Comparison of ENCODE assay signal across 6 fruit fly cellular contexts in genomic region chrX:4322234-4323210, dm6.
TF ChIP-seq lines count a peak whose summit lies in the region.

norpA (plus strand) TSS chrX:4322626.

- TF ChIP-seq CTCF in S2 (optimal IDR thresholded peaks at IDR 0.05; lab: Kevin White, UChicago) = peak; percentile 47 to 52
- TF ChIP-seq CTCF in whole organism, embryonic (GFP tag; optimal IDR thresholded peaks at IDR 0.05; lab: Kevin White, UChicago) = peak; percentile 65

TF ChIP-seq in whole organism, adult, 20 proteins besides CTCF, POLR2A, EP300 and RAD21 (continues in another document):
- TF ChIP-seq bab1 (GFP tag; optimal IDR thresholded peaks at IDR 0.05; lab: Kevin White, UChicago) = peak; percentile 43
- no peak for TF ChIP-seq Hr96 (GFP tag; optimal IDR thresholded peaks at IDR 0.05; lab: Kevin White, UChicago)
- TF ChIP-seq tj (GFP tag; optimal IDR thresholded peaks at IDR 0.05; lab: Kevin White, UChicago) = no peak
- no peak for TF ChIP-seq Clk (GFP tag; optimal IDR thresholded peaks at IDR 0.05; lab: Kevin White, UChicago)
- TF ChIP-seq Crg-1 (GFP tag; optimal IDR thresholded peaks at IDR 0.05; lab: Kevin White, UChicago) = no peak
- no peak for TF ChIP-seq CG12768 (GFP tag; optimal IDR thresholded peaks at IDR 0.05; lab: Kevin White, UChicago)
- TF ChIP-seq toe (GFP tag; optimal IDR thresholded peaks at IDR 0.05; lab: Kevin White, UChicago) = no peak
- peak; percentile 36 for TF ChIP-seq CG7101 (tag; optimal IDR thresholded peaks at IDR 0.05; lab: Kevin White, UChicago)
- peak; percentile 40 for TF ChIP-seq CG11617 (GFP tag; optimal IDR thresholded peaks at IDR 0.05; lab: Kevin White, UChicago)
- no peak for TF ChIP-seq CG5204 (GFP tag; optimal IDR thresholded peaks at IDR 0.05; lab: Kevin White, UChicago)
- no peak for TF ChIP-seq ovo (GFP tag; optimal IDR thresholded peaks at IDR 0.05; lab: Kevin White, UChicago)
- no peak for TF ChIP-seq CG7045 (GFP tag; optimal IDR thresholded peaks at IDR 0.05; lab: Kevin White, UChicago)
- no peak for TF ChIP-seq CG1620 (GFP tag; optimal IDR thresholded peaks at IDR 0.05; lab: Kevin White, UChicago)
- TF ChIP-seq CG33017 (tag; optimal IDR thresholded peaks at IDR 0.05; lab: Kevin White, UChicago) = no peak
- TF ChIP-seq Mnt (GFP tag; optimal IDR thresholded peaks at IDR 0.05; lab: Kevin White, UChicago) = peak; percentile 66
- TF ChIP-seq cnc (optimal IDR thresholded peaks at IDR 0.05; lab: Kevin White, UChicago) = no peak
- no peak for TF ChIP-seq pad (GFP tag; optimal IDR thresholded peaks at IDR 0.05; lab: Kevin White, UChicago)
- TF ChIP-seq cic (GFP tag; optimal IDR thresholded peaks at IDR 0.05; lab: Kevin White, UChicago) = no peak
- no peak for TF ChIP-seq kay (GFP tag; lab: Kevin White, UChicago; ENCODE audit: borderline replicate concordance)

TF ChIP-seq in whole organism, embryonic, 481 proteins besides CTCF, POLR2A, EP300 and RAD21 (continues in another document):
- TF ChIP-seq Hr3 (GFP tag; optimal IDR thresholded peaks at IDR 0.05; lab: Kevin White, UChicago) = no peak
- TF ChIP-seq CG3281 (GFP tag; optimal IDR thresholded peaks at IDR 0.05; lab: Kevin White, UChicago) = no peak
- no peak for TF ChIP-seq CG6765 (GFP tag; optimal IDR thresholded peaks at IDR 0.05; lab: Kevin White, UChicago)
- peak; percentile 23; the same call in 1 of the 2 replicates for TF ChIP-seq MBD-R2 (GFP tag; IDR thresholded peaks at IDR 0.05; lab: Robert Waterston, UW)
- no peak for TF ChIP-seq CG2199 (GFP tag; IDR thresholded peaks at IDR 0.05; lab: Robert Waterston, UW)
- no peak for TF ChIP-seq hkb (optimal IDR thresholded peaks at IDR 0.05; lab: Kevin White, UChicago)
- peak; percentile 55; the same call in 1 of the 2 replicates for TF ChIP-seq hkb (GFP tag; IDR thresholded peaks at IDR 0.05; lab: Robert Waterston, UW)
- TF ChIP-seq lbe (GFP tag; optimal IDR thresholded peaks at IDR 0.05; lab: Kevin White, UChicago) = no peak
- no peak for TF ChIP-seq CG4854 (GFP tag; optimal IDR thresholded peaks at IDR 0.05; lab: Kevin White, UChicago)
- TF ChIP-seq CG10321 (GFP tag; IDR thresholded peaks at IDR 0.05; lab: Robert Waterston, UW) = no peak
- no peak for TF ChIP-seq tin (GFP tag; optimal IDR thresholded peaks at IDR 0.05; lab: Kevin White, UChicago)
- TF ChIP-seq CG2116 (GFP tag; optimal IDR thresholded peaks at IDR 0.05; lab: Kevin White, UChicago) = peak; percentile 45
- TF ChIP-seq Adf1 (GFP tag; IDR thresholded peaks at IDR 0.05; lab: Robert Waterston, UW) = peak; percentile 22; the same call in 1 of the 2 replicates
- no peak for TF ChIP-seq CG11093 (GFP tag; IDR thresholded peaks at IDR 0.05; lab: Robert Waterston, UW)
- peak; percentile 92 for TF ChIP-seq mld (GFP tag; IDR thresholded peaks at IDR 0.05; lab: Robert Waterston, UW; ENCODE audit: partially characterized antibody)
- no peak for TF ChIP-seq CG12299 (tag; optimal IDR thresholded peaks at IDR 0.05; lab: Kevin White, UChicago)
- TF ChIP-seq Hmx (GFP tag; optimal IDR thresholded peaks at IDR 0.05; lab: Kevin White, UChicago) = no peak
- no peak for TF ChIP-seq al (GFP tag; IDR thresholded peaks at IDR 0.05; lab: Robert Waterston, UW)
- no peak for TF ChIP-seq CG1602 (GFP tag; optimal IDR thresholded peaks at IDR 0.05; lab: Kevin White, UChicago)

TF ChIP-seq in whole organism, prepupa, 60 proteins besides CTCF, POLR2A, EP300 and RAD21 (continues in another document):
- TF ChIP-seq Ets21C (GFP tag; optimal IDR thresholded peaks at IDR 0.05; lab: Kevin White, UChicago) (no peak), CG16779 (tag; optimal IDR thresholded peaks at IDR 0.05; lab: Kevin White, UChicago) (no peak), CG9139 (GFP tag; optimal IDR thresholded peaks at IDR 0.05; lab: Kevin White, UChicago) (peak; percentile 52), Ets96B (tag; optimal IDR thresholded peaks at IDR 0.05; lab: Kevin White, UChicago) (peak; percentile 25), cyc (GFP tag; optimal IDR thresholded peaks at IDR 0.05; lab: Kevin White, UChicago) (peak; percentile 22), Sox15 (GFP tag; optimal IDR thresholded peaks at IDR 0.05; lab: Kevin White, UChicago) (no peak), topi (GFP tag; optimal IDR thresholded peaks at IDR 0.05; lab: Kevin White, UChicago) (peak; percentile 66), acj6 (GFP tag; optimal IDR thresholded peaks at IDR 0.05; lab: Kevin White, UChicago) (peak; percentile 30), Blimp-1 (GFP tag; optimal IDR thresholded peaks at IDR 0.05; lab: Kevin White, UChicago) (no peak), CG6854 (GFP tag; optimal IDR thresholded peaks at IDR 0.05; lab: Kevin White, UChicago) (no peak), Met (GFP tag; optimal IDR thresholded peaks at IDR 0.05; lab: Kevin White, UChicago) (peak; percentile 71), Sox14 (GFP tag; optimal IDR thresholded peaks at IDR 0.05; lab: Kevin White, UChicago) (peak; percentile 37), Eip78C (GFP tag; lab: Kevin White, UChicago) (peak; percentile 78), Eip93F (GFP tag; optimal IDR thresholded peaks at IDR 0.05; lab: Kevin White, UChicago) (no peak), Hr39 (GFP tag; optimal IDR thresholded peaks at IDR 0.05; lab: Kevin White, UChicago) (peak; percentile 55), CG11762 (GFP tag; optimal IDR thresholded peaks at IDR 0.05; lab: Kevin White, UChicago; ENCODE audit: insufficient read depth) (no peak), CG6808 (GFP tag; optimal IDR thresholded peaks at IDR 0.05; lab: Kevin White, UChicago) (peak; percentile 32), achi (GFP tag; optimal IDR thresholded peaks at IDR 0.05; lab: Kevin White, UChicago) (peak; percentile 54), spab (GFP tag; optimal IDR thresholded peaks at IDR 0.05; lab: Kevin White, UChicago) (peak; percentile 21), CG6792 (GFP tag; optimal IDR thresholded peaks at IDR 0.05; lab: Kevin White, UChicago) (peak; percentile 55)

TF ChIP-seq in whole organism, pupa, 21 proteins besides CTCF, POLR2A, EP300 and RAD21 (continues in another document):
- TF ChIP-seq CG14655 (GFP tag; optimal IDR thresholded peaks at IDR 0.05; lab: Kevin White, UChicago) (no peak), CG12605 (GFP tag; IDR thresholded peaks at IDR 0.05; lab: Robert Waterston, UW) (peak; percentile 65), gl (tag; optimal IDR thresholded peaks at IDR 0.05; lab: Kevin White, UChicago) (peak; percentile 16), CG10348 (GFP tag; IDR thresholded peaks at IDR 0.05; lab: Robert Waterston, UW) (no peak), CG13204 (GFP tag; optimal IDR thresholded peaks at IDR 0.05; lab: Kevin White, UChicago) (no peak), fd96Ca (GFP tag; IDR thresholded peaks at IDR 0.05; lab: Robert Waterston, UW) (peak; percentile 68; the same call in 2 of the 3 replicates), CG17806 (tag; optimal IDR thresholded peaks at IDR 0.05; lab: Kevin White, UChicago) (peak; percentile 9), rn (GFP tag; IDR thresholded peaks at IDR 0.05; lab: Robert Waterston, UW) (no peak), CG4496 (GFP tag; IDR thresholded peaks at IDR 0.05; lab: Robert Waterston, UW) (peak; percentile 55; the same call in 1 of the 3 replicates), Ets98B (GFP tag; IDR thresholded peaks at IDR 0.05; lab: Robert Waterston, UW) (peak; percentile 61), CG8159 (tag; optimal IDR thresholded peaks at IDR 0.05; lab: Kevin White, UChicago) (peak; percentile 10), CG9948 (tag; optimal IDR thresholded peaks at IDR 0.05; lab: Kevin White, UChicago) (peak; percentile 35), Snoo (tag; optimal IDR thresholded peaks at IDR 0.05; lab: Kevin White, UChicago) (peak; percentile 29), Pif1B (GFP tag; optimal IDR thresholded peaks at IDR 0.05; lab: Kevin White, UChicago) (peak; percentile 53), D1 (tag; optimal IDR thresholded peaks at IDR 0.05; lab: Kevin White, UChicago) (peak; percentile 70), CG32121 (GFP tag; IDR thresholded peaks at IDR 0.05; lab: Robert Waterston, UW) (no peak; the same call in 1 of the 2 replicates), CG34367 (tag; optimal IDR thresholded peaks at IDR 0.05; lab: Kevin White, UChicago) (peak; percentile 41), EcR (GFP tag; optimal IDR thresholded peaks at IDR 0.05; lab: Kevin White, UChicago) (no peak), Pif1A (GFP tag; optimal IDR thresholded peaks at IDR 0.05; lab: Kevin White, UChicago) (peak; percentile 59), CG15710 (tag; optimal IDR thresholded peaks at IDR 0.05; lab: Kevin White, UChicago) (peak; percentile 10)

TF ChIP-seq in whole organism, wandering third instar larva, 38 proteins besides CTCF, POLR2A, EP300 and RAD21 (continues in another document):
- TF ChIP-seq Jra (GFP tag; optimal IDR thresholded peaks at IDR 0.05; lab: Kevin White, UChicago) (peak; percentile 38), brk (GFP tag; optimal IDR thresholded peaks at IDR 0.05; lab: Kevin White, UChicago) (no peak), woc (GFP tag; optimal IDR thresholded peaks at IDR 0.05; lab: Kevin White, UChicago) (peak; percentile 24), N (GFP tag; optimal IDR thresholded peaks at IDR 0.05; lab: Kevin White, UChicago) (no peak), Abd-B (GFP tag; optimal IDR thresholded peaks at IDR 0.05; lab: Kevin White, UChicago) (no peak), sage (GFP tag; optimal IDR thresholded peaks at IDR 0.05; lab: Kevin White, UChicago) (no peak), jim (GFP tag; optimal IDR thresholded peaks at IDR 0.05; lab: Kevin White, UChicago) (no peak), Rel (GFP tag; optimal IDR thresholded peaks at IDR 0.05; lab: Kevin White, UChicago) (no peak), Rel (tag; optimal IDR thresholded peaks at IDR 0.05; lab: Kevin White, UChicago) (no peak), OdsH (GFP tag; optimal IDR thresholded peaks at IDR 0.05; lab: Kevin White, UChicago) (peak; percentile 53), dl (GFP tag; optimal IDR thresholded peaks at IDR 0.05; lab: Kevin White, UChicago; ENCODE audit: insufficient read depth in 1 of 2, partially characterized antibody in 2 of 2) (no peak), sv (GFP tag; optimal IDR thresholded peaks at IDR 0.05; lab: Kevin White, UChicago) (no peak), HLH106 (tag; optimal IDR thresholded peaks at IDR 0.05; lab: Kevin White, UChicago) (peak; percentile 23), dmrt93B (GFP tag; optimal IDR thresholded peaks at IDR 0.05; lab: Kevin White, UChicago) (no peak), psq (GFP tag; optimal IDR thresholded peaks at IDR 0.05; lab: Kevin White, UChicago) (peak; percentile 94), ey (GFP tag; optimal IDR thresholded peaks at IDR 0.05; lab: Kevin White, UChicago) (peak; percentile 39), Dif (GFP tag; optimal IDR thresholded peaks at IDR 0.05; lab: Kevin White, UChicago; ENCODE audit: partially characterized antibody) (no peak), br (GFP tag; optimal IDR thresholded peaks at IDR 0.05; lab: Kevin White, UChicago) (peak; percentile 62), usp (GFP tag; optimal IDR thresholded peaks at IDR 0.05; lab: Kevin White, UChicago) (no peak), CG9705 (GFP tag; optimal IDR thresholded peaks at IDR 0.05; lab: Kevin White, UChicago) (no peak), Hnf4 (GFP tag; optimal IDR thresholded peaks at IDR 0.05; lab: Kevin White, UChicago) (no peak), rgr (GFP tag; optimal IDR thresholded peaks at IDR 0.05; lab: Kevin White, UChicago) (peak; percentile 30), h (GFP tag; optimal IDR thresholded peaks at IDR 0.05; lab: Kevin White, UChicago) (peak; percentile 47)
